Worm (Caenorhabditis elegans) whole organism, L1 larva: ENCODE measurements around the gene C01G10.1.

Experiments used
- egl-27 ChIP-seq, 2 experiments: fragments of 150-350 bp in 1 of 2; sonication (generic microtip); optimal IDR thresholded peaks; 3 replicates each; lab custom pipeline; 2017 to 2018; ENCODE audit warnings: missing biosample characterization in 2 of 2, missing genetic modification characterization in 2 of 2, missing genetic modification reagents in 2 of 2
- lsy-2 ChIP-seq, 2 experiments: fragments of 150-350 bp; optimal IDR thresholded peaks; 2 replicates each; lab custom pipeline; 2014; ENCODE audit warnings: missing biosample characterization in 2 of 2, missing genetic modification characterization in 2 of 2
- nhr-28 ChIP-seq: fragments of 150-350 bp; optimal IDR thresholded peaks from 2 replicates; lab custom pipeline; 2014; ENCODE audit warnings: missing biosample characterization, missing genetic modification characterization
- nhr-85 ChIP-seq: sonication (generic microtip); peaks from one replicate; lab custom pipeline; 2016; ENCODE audit warnings: missing genetic modification characterization, inconsistent platforms, missing compliant biosample characterization
- xbp-1 ChIP-seq: sonication (generic microtip); optimal IDR thresholded peaks from 2 replicates; lab custom pipeline; 2016; ENCODE audit warnings: missing genetic modification characterization, missing compliant biosample characterization
- ztf-11 ChIP-seq, 2 experiments: sonication (generic microtip); optimal IDR thresholded peaks; 2 replicates each; lab custom pipeline; 2016 to 2017; ENCODE audit warnings: missing genetic modification characterization in 2 of 2, missing biosample characterization in 1 of 2, missing compliant biosample characterization in 1 of 2

ce11 chrV:15132423-15132822 is 32.9 kb downstream of the C01G10.1 start, which contains the start of gene str-171:
- no peak for TF ChIP-seq ztf-11 (tag; optimal IDR thresholded peaks at IDR 0.05; lab: Kevin White, UChicago)
- no peak for TF ChIP-seq lsy-2 (tag; optimal IDR thresholded peaks at IDR 0.05; lab: Kevin White, UChicago)
- TF ChIP-seq nhr-28 (tag; lab: Kevin White, UChicago) = no peak
- TF ChIP-seq nhr-85 (tag; lab: Kevin White, UChicago) = no peak
- no peak for TF ChIP-seq egl-27 (tag; optimal IDR thresholded peaks at IDR 0.05; lab: Kevin White, UChicago)
- TF ChIP-seq xbp-1 (tag; lab: Kevin White, UChicago) = no peak
